Fruit fly (Drosophila melanogaster) whole organism, pupa: ENCODE results near the gene CG12684.

Experiments
- CG12605 ChIP-seq: fragments of 200-800 bp; sonication (Bioruptor generic); IDR thresholded peaks from 2 replicates; pipeline ENCODE4 v1.3.6; 2022; ENCODE audit warnings: missing biosample characterization, missing genetic modification characterization
- CG15710 ChIP-seq: fragments of 200-800 bp; sonication (Bioruptor generic); optimal IDR thresholded peaks from 2 replicates; lab custom pipeline; 2018; ENCODE audit warnings: missing biosample characterization, mild to moderate bottlenecking, missing genetic modification characterization, moderate library complexity
- CG8301 ChIP-seq: fragments of 200-800 bp; sonication (Bioruptor generic); optimal IDR thresholded peaks from 2 replicates; lab custom pipeline; 2018; ENCODE audit warnings: missing biosample characterization, mild to moderate bottlenecking, missing genetic modification characterization
- D1 ChIP-seq: fragments of 200-800 bp; sonication (Bioruptor generic); optimal IDR thresholded peaks from 2 replicates; lab custom pipeline; 2018; ENCODE audit warnings: missing biosample characterization, mild to moderate bottlenecking, missing genetic modification characterization, moderate library complexity
- Ets98B ChIP-seq: fragments of 200-800 bp; sonication (Bioruptor generic); IDR thresholded peaks from 2 replicates; pipeline ENCODE4 v1.3.6; 2022; ENCODE audit warnings: missing biosample characterization, missing genetic modification characterization
- Pif1B ChIP-seq: fragments of 200-800 bp; sonication (Bioruptor generic); optimal IDR thresholded peaks from 3 replicates; lab custom pipeline; 2016; ENCODE audit warnings: missing biosample characterization, missing genetic modification characterization
- fd96Ca ChIP-seq: fragments of 200-800 bp; sonication (Bioruptor generic); IDR thresholded peaks from 3 replicates; pipeline ENCODE4 v1.3.6; 2022; ENCODE audit warnings: missing biosample characterization, missing genetic modification characterization

DNA sequence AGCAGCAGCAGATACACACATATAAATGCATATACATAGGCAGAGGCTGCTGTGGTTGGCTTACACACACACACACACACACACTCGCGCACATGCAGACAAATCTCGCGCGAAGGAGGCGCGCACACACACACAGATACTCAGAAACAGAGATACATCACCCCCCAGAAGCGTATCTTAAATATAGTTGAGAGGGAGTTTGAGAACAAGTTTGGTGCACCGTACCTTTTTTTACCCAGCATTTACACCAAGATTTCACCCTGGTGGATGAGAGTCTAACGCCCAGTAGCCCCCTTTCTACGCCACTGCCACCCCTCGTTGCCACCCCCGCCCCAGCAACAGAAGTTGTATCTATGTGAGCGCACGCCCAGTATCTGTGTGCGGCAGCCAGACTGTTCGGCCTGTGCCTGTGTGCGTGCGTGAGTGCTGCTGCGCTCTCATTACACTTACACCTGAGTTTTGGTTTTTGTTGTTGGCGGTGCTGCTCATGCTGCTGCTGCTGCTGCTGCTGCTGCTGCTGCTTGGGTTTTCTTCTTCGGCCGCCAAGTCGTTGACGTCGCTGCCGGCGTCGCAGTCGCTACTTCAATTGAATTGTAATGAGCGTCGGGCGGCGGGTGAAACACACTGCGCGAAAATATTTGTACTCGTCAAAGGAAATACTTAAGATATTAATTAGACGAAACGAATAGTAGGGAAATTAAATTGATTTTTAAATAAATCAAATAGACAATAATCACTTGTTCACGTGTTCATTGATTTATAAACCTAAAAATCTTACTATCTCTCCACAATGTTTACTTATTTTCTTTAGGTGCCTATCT is 18.4 kb upstream of the CG12684 start:
- TF ChIP-seq CG12605, result peak; percentile 92
- TF ChIP-seq CG15710 (tag; lab: Kevin White, UChicago), result peak; percentile 94
- TF ChIP-seq Pif1B (GFP tag; lab: Kevin White, UChicago), result peak; percentile 44
- TF ChIP-seq Ets98B, result peak; percentile 96
- peak; percentile 88 for TF ChIP-seq CG8301 (tag; lab: Kevin White, UChicago)
- no peak for TF ChIP-seq D1
- peak; percentile 98 for TF ChIP-seq fd96Ca (GFP tag; lab: Robert Waterston, UW)
